Worm (Caenorhabditis elegans) whole organism, late embryonic: Measurements from ENCODE around the gene lgg-3.

ENCODE experiments used
- F13H6.1 ChIP-seq: sonication (generic microtip); optimal IDR thresholded peaks from 2 replicates; lab custom pipeline; 2016; ENCODE audit warnings: missing genetic modification characterization, missing compliant biosample characterization
- K02D7.2 ChIP-seq: sonication (generic microtip); optimal IDR thresholded peaks from 2 replicates; lab custom pipeline; 2017; ENCODE audit warnings: mild to moderate bottlenecking, missing genetic modification characterization, missing compliant biosample characterization
- K09A11.1 ChIP-seq: sonication (generic microtip); optimal IDR thresholded peaks from 2 replicates; lab custom pipeline; 2017; ENCODE audit warnings: antibody characterized with exemption, mild to moderate bottlenecking, missing genetic modification characterization, missing compliant biosample characterization; ENCODE audit not compliant: insufficient read depth
- Y22D7AL.16 ChIP-seq: sonication (generic microtip); optimal IDR thresholded peaks from 2 replicates; lab custom pipeline; 2016; ENCODE audit warnings: missing genetic modification characterization, missing compliant biosample characterization
- ahr-1 ChIP-seq: sonication (generic microtip); optimal IDR thresholded peaks from 2 replicates; lab custom pipeline; 2016; ENCODE audit warnings: missing genetic modification characterization, missing compliant biosample characterization
- ceh-14 ChIP-seq: sonication (generic microtip); optimal IDR thresholded peaks from 2 replicates; lab custom pipeline; 2016; ENCODE audit warnings: missing genotype, missing genetic modification characterization, missing compliant biosample characterization
- ceh-18 ChIP-seq: sonication (generic microtip); optimal IDR thresholded peaks from 2 replicates; lab custom pipeline; 2016; ENCODE audit warnings: missing genetic modification characterization, missing compliant biosample characterization
- ceh-22 ChIP-seq: sonication (generic microtip); optimal IDR thresholded peaks from 2 replicates; lab custom pipeline; 2017; ENCODE audit warnings: missing biosample characterization, missing genetic modification characterization
- ceh-31 ChIP-seq: sonication (generic microtip); optimal IDR thresholded peaks from 2 replicates; lab custom pipeline; 2016; ENCODE audit warnings: missing genetic modification characterization, missing compliant biosample characterization
- ceh-45 ChIP-seq: fragments of 200-800 bp; sonication (Bioruptor generic); IDR thresholded peaks from 2 replicates; pipeline ENCODE4 v1.3.6; 2022; ENCODE audit warnings: missing genetic modification reagents, missing genetic modification characterization, missing compliant biosample characterization
- ceh-48 ChIP-seq: sonication (generic microtip); optimal IDR thresholded peaks from 2 replicates; lab custom pipeline; 2016; ENCODE audit warnings: missing genetic modification characterization, inconsistent platforms, missing compliant biosample characterization
- che-1 ChIP-seq: sonication (generic microtip); optimal IDR thresholded peaks from 2 replicates; lab custom pipeline; 2016; ENCODE audit warnings: mild to moderate bottlenecking, missing genetic modification characterization, missing compliant biosample characterization
- dve-1 ChIP-seq: sonication (generic microtip); optimal IDR thresholded peaks from 2 replicates; lab custom pipeline; 2017; ENCODE audit warnings: antibody characterized with exemption, mild to moderate bottlenecking, missing genetic modification characterization, missing compliant biosample characterization
- elt-2 ChIP-seq: sonication (generic microtip); optimal IDR thresholded peaks from 2 replicates; lab custom pipeline; 2016; ENCODE audit warnings: missing genetic modification reagents, missing genetic modification characterization, missing compliant biosample characterization
- elt-4 ChIP-seq: sonication (generic microtip); optimal IDR thresholded peaks from 2 replicates; lab custom pipeline; 2016; ENCODE audit warnings: missing genetic modification characterization, missing compliant biosample characterization
- ets-4 ChIP-seq: sonication (generic microtip); optimal IDR thresholded peaks from 2 replicates; lab custom pipeline; 2016; ENCODE audit warnings: missing genetic modification characterization, missing compliant biosample characterization
- eyg-1 ChIP-seq: sonication (generic microtip); optimal IDR thresholded peaks from 2 replicates; lab custom pipeline; 2016; ENCODE audit warnings: missing genotype, missing genetic modification characterization, missing compliant biosample characterization
- fkh-10 ChIP-seq: fragments of 150-350 bp; optimal IDR thresholded peaks from 2 replicates; lab custom pipeline; 2014; ENCODE audit warnings: missing biosample characterization, missing genetic modification reagents, missing genetic modification characterization
- fkh-6 ChIP-seq: sonication (generic microtip); optimal IDR thresholded peaks from 2 replicates; lab custom pipeline; 2016; ENCODE audit warnings: missing genetic modification characterization, missing compliant biosample characterization
- gmeb-2 ChIP-seq: sonication (generic microtip); optimal IDR thresholded peaks from 2 replicates; lab custom pipeline; 2016; ENCODE audit warnings: missing genetic modification characterization, inconsistent platforms, missing compliant biosample characterization
- hlh-13 ChIP-seq: fragments of 200-800 bp; sonication (Bioruptor generic); optimal IDR thresholded peaks from 2 replicates; lab custom pipeline; 2018; ENCODE audit warnings: mild to moderate bottlenecking, missing genetic modification characterization, missing compliant biosample characterization
- hlh-15 ChIP-seq: sonication (generic microtip); optimal IDR thresholded peaks from 2 replicates; lab custom pipeline; 2016; ENCODE audit warnings: missing genetic modification characterization, missing compliant biosample characterization
- hlh-30 ChIP-seq: sonication (generic microtip); optimal IDR thresholded peaks from 2 replicates; lab custom pipeline; 2017; ENCODE audit warnings: antibody characterized with exemption, missing genetic modification characterization, missing compliant biosample characterization; ENCODE audit not compliant: insufficient read depth
- hlh-6 ChIP-seq: sonication (generic microtip); optimal IDR thresholded peaks from 2 replicates; lab custom pipeline; 2016; ENCODE audit warnings: missing genotype, missing genetic modification characterization, missing compliant biosample characterization
- hlh-8 ChIP-seq: sonication (generic microtip); optimal IDR thresholded peaks from 2 replicates; lab custom pipeline; 2016; ENCODE audit warnings: missing genotype, missing genetic modification characterization, missing compliant biosample characterization
- lim-6 ChIP-seq: sonication (generic microtip); optimal IDR thresholded peaks from 2 replicates; lab custom pipeline; 2016; ENCODE audit warnings: missing genetic modification characterization, missing compliant biosample characterization
- lin-11 ChIP-seq: fragments of 200-800 bp; sonication (Bioruptor generic); optimal IDR thresholded peaks from 2 replicates; lab custom pipeline; 2018; ENCODE audit warnings: mild to moderate bottlenecking, missing genetic modification characterization, missing compliant biosample characterization
- nfya-1 ChIP-seq: sonication (generic microtip); optimal IDR thresholded peaks from 2 replicates; lab custom pipeline; 2017; ENCODE audit warnings: missing genetic modification characterization, mild to moderate bottlenecking, missing compliant biosample characterization, antibody characterized with exemption, moderate library complexity
- nhr-11 ChIP-seq: fragments of 150-350 bp; optimal IDR thresholded peaks from 2 replicates; lab custom pipeline; 2014; ENCODE audit warnings: missing biosample characterization, missing genetic modification characterization
- nhr-232 ChIP-seq: sonication (generic microtip); optimal IDR thresholded peaks from 2 replicates; lab custom pipeline; 2016; ENCODE audit warnings: missing genetic modification characterization, missing compliant biosample characterization
- pag-3 ChIP-seq: sonication (generic microtip); optimal IDR thresholded peaks from 2 replicates; lab custom pipeline; 2016; ENCODE audit warnings: missing compliant biosample characterization, missing genetic modification characterization, borderline replicate concordance
- pax-1 ChIP-seq: fragments of 150-350 bp; optimal IDR thresholded peaks from 2 replicates; lab custom pipeline; 2014; ENCODE audit warnings: missing biosample characterization, missing genetic modification characterization
- pha-2 ChIP-seq: sonication (generic microtip); optimal IDR thresholded peaks from 2 replicates; lab custom pipeline; 2017; ENCODE audit warnings: mild to moderate bottlenecking, missing genetic modification characterization, missing compliant biosample characterization
- pha-4 ChIP-seq: fragments of 150-350 bp; optimal IDR thresholded peaks from 2 replicates; lab custom pipeline; 2018; ENCODE audit warnings: missing biosample characterization, missing genetic modification reagents, missing genetic modification characterization
- pqm-1 ChIP-seq: sonication (generic microtip); optimal IDR thresholded peaks from 2 replicates; lab custom pipeline; 2016; ENCODE audit warnings: missing genetic modification characterization, missing compliant biosample characterization
- ref-2 ChIP-seq: sonication (generic microtip); optimal IDR thresholded peaks from 2 replicates; lab custom pipeline; 2016; ENCODE audit warnings: missing genetic modification characterization, missing compliant biosample characterization
- rnt-1 ChIP-seq: sonication (generic microtip); optimal IDR thresholded peaks from 2 replicates; lab custom pipeline; 2016; ENCODE audit warnings: missing genetic modification characterization, missing compliant biosample characterization
- sdc-2 ChIP-seq: sonication (generic microtip); optimal IDR thresholded peaks from 2 replicates; lab custom pipeline; 2016; ENCODE audit warnings: missing genotype, missing genetic modification characterization, missing compliant biosample characterization
- sox-2 ChIP-seq: fragments of 200-800 bp; sonication (Bioruptor generic); IDR thresholded peaks from 2 replicates; pipeline ENCODE4 v1.3.6; 2022; ENCODE audit warnings: missing genetic modification reagents, missing genetic modification characterization, missing compliant biosample characterization
- sox-4 ChIP-seq: sonication (generic microtip); optimal IDR thresholded peaks from 2 replicates; lab custom pipeline; 2017; ENCODE audit warnings: mild to moderate bottlenecking, missing genetic modification characterization, inconsistent platforms, missing compliant biosample characterization
- tbx-2 ChIP-seq: sonication (generic microtip); optimal IDR thresholded peaks from 2 replicates; lab custom pipeline; 2016; ENCODE audit warnings: missing genetic modification characterization, missing compliant biosample characterization
- ttx-3 ChIP-seq: sonication (generic microtip); optimal IDR thresholded peaks from 2 replicates; lab custom pipeline; 2016; ENCODE audit warnings: missing genetic modification reagents, missing genetic modification characterization, missing compliant biosample characterization
- unc-42 ChIP-seq: sonication (generic microtip); optimal IDR thresholded peaks from 2 replicates; lab custom pipeline; 2016; ENCODE audit warnings: missing genotype, missing genetic modification characterization, missing compliant biosample characterization
- unc-55 ChIP-seq: sonication (generic microtip); optimal IDR thresholded peaks from 2 replicates; lab custom pipeline; 2017; ENCODE audit warnings: missing biosample characterization, missing genetic modification reagents, missing genetic modification characterization
- unc-86 ChIP-seq: sonication (generic microtip); optimal IDR thresholded peaks from 2 replicates; lab custom pipeline; 2016; ENCODE audit warnings: missing genetic modification characterization, missing compliant biosample characterization
- zip-5 ChIP-seq: sonication (generic microtip); optimal IDR thresholded peaks from 2 replicates; lab custom pipeline; 2016; ENCODE audit warnings: missing genetic modification characterization, missing compliant biosample characterization
- ztf-16 ChIP-seq: sonication (generic microtip); optimal IDR thresholded peaks from 2 replicates; lab custom pipeline; 2017; ENCODE audit warnings: missing genetic modification characterization, missing compliant biosample characterization

The lgg-3 gene

ce11 chrIII:5729367-5729766 is 31.6 kb upstream of the lgg-3 start:
- TF ChIP-seq ztf-16, result no peak
- TF ChIP-seq elt-2, result no peak
- no peak for TF ChIP-seq ref-2 (tag; lab: Kevin White, UChicago)
- TF ChIP-seq gmeb-2 (tag; lab: Kevin White, UChicago), result no peak
- TF ChIP-seq unc-42 (tag; lab: Kevin White, UChicago), result no peak
- TF ChIP-seq nhr-11 (tag; lab: Kevin White, UChicago), result no peak
- no peak for TF ChIP-seq ceh-48 (tag; lab: Kevin White, UChicago)
- no peak for TF ChIP-seq F13H6.1 (tag; lab: Kevin White, UChicago)
- TF ChIP-seq fkh-10 (GFP tag; lab: Kevin White, UChicago), result no peak
- no peak for TF ChIP-seq hlh-8
- no peak for TF ChIP-seq ceh-14 (tag; lab: Kevin White, UChicago)
- TF ChIP-seq hlh-13 (GFP tag; lab: Kevin White, UChicago), result no peak
- TF ChIP-seq pqm-1 (tag; lab: Kevin White, UChicago), result no peak
- no peak for TF ChIP-seq hlh-30
- no peak for TF ChIP-seq hlh-15 (tag; lab: Kevin White, UChicago)

DNA sequence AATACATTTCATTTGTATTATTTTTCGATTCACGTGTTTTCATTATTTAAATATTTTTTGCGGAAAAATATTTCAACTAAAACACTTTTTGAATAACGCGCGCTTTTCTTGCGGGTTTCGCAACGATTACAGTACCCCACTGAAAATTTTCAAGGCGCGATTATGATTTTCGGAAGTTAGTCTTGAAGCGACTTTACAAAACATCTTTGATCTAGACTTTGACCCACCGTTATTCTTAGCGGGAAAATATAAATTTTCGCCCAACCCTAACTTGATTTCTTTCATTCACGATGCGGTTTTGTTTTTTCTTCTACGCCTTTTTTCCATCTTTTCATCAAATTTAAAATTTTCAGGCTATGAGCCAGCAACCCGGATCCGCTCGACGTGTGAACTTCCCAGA is 30.0 kb upstream of the lgg-3 start, which contains the start of gene egg-1:
TSS of gene egg-1 (plus strand) at position 354 of the 400 bp plus-strand sequence.
- TF ChIP-seq fkh-10 (GFP tag; lab: Kevin White, UChicago), result no peak
- TF ChIP-seq ceh-31 (tag; lab: Kevin White, UChicago), result no peak
- no peak for TF ChIP-seq nfya-1 (tag; lab: Kevin White, UChicago)
- no peak for TF ChIP-seq pha-2 (tag; lab: Kevin White, UChicago)
- TF ChIP-seq hlh-8, result no peak
- TF ChIP-seq F13H6.1 (tag; lab: Kevin White, UChicago), result no peak
- no peak for TF ChIP-seq pag-3 (tag; lab: Kevin White, UChicago)
- no peak for TF ChIP-seq ttx-3 (tag; lab: Kevin White, UChicago)
- TF ChIP-seq hlh-6 (tag; lab: Kevin White, UChicago), result no peak
- no peak for TF ChIP-seq pax-1 (tag; lab: Kevin White, UChicago)
- no peak for TF ChIP-seq pha-4
- no peak for TF ChIP-seq zip-5 (tag; lab: Kevin White, UChicago)
- no peak for TF ChIP-seq ceh-14 (tag; lab: Kevin White, UChicago)

DNA sequence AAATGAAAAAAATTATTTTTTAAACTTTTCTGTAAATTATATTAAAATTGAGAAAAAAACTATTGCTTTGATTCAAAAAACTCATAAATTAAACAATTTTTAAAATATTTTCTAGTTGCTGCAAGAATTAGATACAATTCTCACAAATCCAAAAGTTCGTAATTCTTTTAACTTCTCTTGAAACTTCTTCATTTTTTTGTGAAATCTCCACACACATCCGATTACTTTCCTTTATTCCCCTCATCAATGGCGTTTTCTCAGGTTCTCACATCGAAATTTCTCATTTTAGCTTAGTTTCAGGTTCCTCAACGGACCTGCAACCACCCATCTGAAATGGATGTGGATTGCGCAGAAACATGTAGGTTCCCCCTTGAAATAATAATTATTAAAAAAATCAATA is 24.7 kb upstream of the lgg-3 start, which contains the start of gene wrm-1:
TSS of gene wrm-1 (plus strand) at position 301 of the 400 bp plus-strand sequence.
- TF ChIP-seq unc-42 (tag; lab: Kevin White, UChicago), result no peak
- TF ChIP-seq nhr-232 (tag; lab: Kevin White, UChicago), result no peak
- TF ChIP-seq fkh-6 (tag; lab: Kevin White, UChicago), result no peak
- no peak for TF ChIP-seq lin-11 (tag; lab: Kevin White, UChicago)
- no peak for TF ChIP-seq ceh-45 (GFP tag; lab: Robert Waterston, UW)
- TF ChIP-seq ceh-22, result no peak

DNA sequence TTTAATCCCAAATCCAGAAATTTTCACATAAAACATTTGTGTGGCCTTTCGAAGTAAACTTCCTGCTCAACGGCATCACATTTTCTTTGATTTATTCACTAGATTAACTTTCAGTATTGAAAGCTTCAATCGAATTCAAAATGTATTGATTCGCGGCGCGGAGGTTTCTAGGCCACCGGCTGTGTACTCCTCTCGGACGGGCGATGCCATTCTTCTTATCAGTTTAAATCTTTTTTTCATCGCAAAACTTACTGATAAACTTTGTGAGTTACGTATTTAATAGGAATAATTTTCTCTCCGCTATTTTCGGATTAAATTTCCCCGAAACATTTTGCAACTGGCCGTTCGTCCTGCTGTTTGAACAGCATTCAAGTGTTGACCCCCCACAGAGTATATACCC is 24.1 kb upstream of the lgg-3 start:
- TF ChIP-seq unc-55 (GFP tag; lab: Kevin White, UChicago) (no peak), pha-2 (tag; lab: Kevin White, UChicago) (peak; percentile 22), ahr-1 (tag; lab: Kevin White, UChicago) (no peak), dve-1 (tag; lab: Kevin White, UChicago) (no peak), ceh-22 (no peak), eyg-1 (tag; lab: Kevin White, UChicago) (no peak), ceh-18 (tag; lab: Kevin White, UChicago) (no peak), elt-4 (tag; lab: Kevin White, UChicago) (no peak), rnt-1 (tag; lab: Kevin White, UChicago) (no peak), hlh-15 (tag; lab: Kevin White, UChicago) (no peak), ref-2 (tag; lab: Kevin White, UChicago) (peak; percentile 72), elt-2 (peak; percentile 87), tbx-2 (tag; lab: Kevin White, UChicago) (peak; percentile 8), che-1 (tag; lab: Kevin White, UChicago) (no peak), nhr-232 (tag; lab: Kevin White, UChicago) (no peak), ceh-14 (tag; lab: Kevin White, UChicago) (peak; percentile 23), sdc-2 (tag; lab: Kevin White, UChicago) (peak; percentile 16), gmeb-2 (tag; lab: Kevin White, UChicago) (no peak), sox-4 (tag; lab: Kevin White, UChicago) (no peak), K02D7.2 (tag; lab: Kevin White, UChicago) (no peak), lim-6 (tag; lab: Kevin White, UChicago) (no peak), unc-86 (no peak), ets-4 (peak; percentile 94), F13H6.1 (tag; lab: Kevin White, UChicago) (no peak), pha-4 (no peak), K09A11.1 (no peak), sox-2 (GFP tag; lab: Robert Waterston, UW) (no peak), Y22D7AL.16 (tag; lab: Kevin White, UChicago) (no peak)
